Worm (Caenorhabditis elegans) whole organism, L1 larva: Measurements from ENCODE around the gene srw-17.
A peak's percentile ranks its signal among the peaks of the same experiment; 100 is the strongest.
"Not testable (repeated sequence)": the region's sequence is repeated elsewhere in the genome, so short reads cannot be mapped to it uniquely, and the experiment has no call there.

ENCODE experiments used
- C16A3.4 ChIP-seq: fragments of 150-350 bp; optimal IDR thresholded peaks from 2 replicates; lab custom pipeline; 2014; ENCODE audit warnings: missing biosample characterization, missing genetic modification characterization
- F16B12.6 ChIP-seq: fragments of 150-350 bp; optimal IDR thresholded peaks from 2 replicates; lab custom pipeline; 2014; ENCODE audit warnings: missing biosample characterization, missing genetic modification characterization
- aly-2 ChIP-seq: fragments of 150-350 bp; optimal IDR thresholded peaks from 2 replicates; lab custom pipeline; 2014; ENCODE audit warnings: missing biosample characterization, missing genetic modification characterization
- blmp-1 ChIP-seq: fragments of 150-350 bp; optimal IDR thresholded peaks from 2 replicates; lab custom pipeline; 2014; ENCODE audit warnings: missing biosample characterization, missing genetic modification characterization
- ceh-63 ChIP-seq: fragments of 200-800 bp; sonication (Bioruptor generic); optimal IDR thresholded peaks from 2 replicates; lab custom pipeline; 2018; ENCODE audit warnings: mild to moderate bottlenecking, missing genetic modification characterization, missing compliant biosample characterization
- ceh-82 ChIP-seq, 3 experiments: fragments of 150-350 bp in 1 of 3; sonication (generic microtip) in 2 of 3; optimal IDR thresholded peaks; 2 replicates each; lab custom pipeline; 2014 to 2017; ENCODE audit warnings: missing biosample characterization in 3 of 3, missing genetic modification characterization in 3 of 3
- ceh-88 ChIP-seq: fragments of 200-800 bp; sonication (Bioruptor generic); IDR thresholded peaks from 2 replicates; pipeline ENCODE4 v1.3.6; 2022; ENCODE audit warnings: missing genetic modification characterization, missing compliant biosample characterization
- ces-1 ChIP-seq: fragments of 150-350 bp; optimal IDR thresholded peaks from 2 replicates; lab custom pipeline; 2014; ENCODE audit warnings: missing biosample characterization, missing genetic modification reagents, missing genetic modification characterization
- egl-13 ChIP-seq: sonication (generic microtip); optimal IDR thresholded peaks from 2 replicates; lab custom pipeline; 2016; ENCODE audit warnings: missing genotype, missing genetic modification reagents, missing genetic modification characterization, missing compliant biosample characterization
- egl-27 ChIP-seq, 2 experiments: fragments of 150-350 bp in 1 of 2; sonication (generic microtip); optimal IDR thresholded peaks; 3 replicates each; lab custom pipeline; 2017 to 2018; ENCODE audit warnings: missing biosample characterization in 2 of 2, missing genetic modification characterization in 2 of 2, missing genetic modification reagents in 2 of 2
- elt-2 ChIP-seq: sonication (generic microtip); optimal IDR thresholded peaks from 2 replicates; lab custom pipeline; 2016; ENCODE audit warnings: missing genetic modification characterization, mild to moderate bottlenecking, inconsistent platforms, missing compliant biosample characterization, missing genetic modification reagents
- elt-3 ChIP-seq, 6 experiments: fragments of 150-350 bp in 1 of 6; sonication (generic microtip); optimal IDR thresholded peaks; 2 replicates each; lab custom pipeline; 2017 to 2018; ENCODE audit warnings: missing biosample characterization in 6 of 6, missing genetic modification characterization in 6 of 6, inconsistent platforms in 1 of 6
- hlh-4 ChIP-seq: sonication (generic microtip); optimal IDR thresholded peaks from 2 replicates; lab custom pipeline; 2016; ENCODE audit warnings: mild to moderate bottlenecking, missing genetic modification characterization, missing compliant biosample characterization
- hpl-2 ChIP-seq: fragments of 150-350 bp; optimal IDR thresholded peaks from 2 replicates; lab custom pipeline; 2014; ENCODE audit warnings: missing biosample characterization, missing genetic modification reagents, missing genetic modification characterization
- irx-1 ChIP-seq: sonication (generic microtip); optimal IDR thresholded peaks from 2 replicates; lab custom pipeline; 2016; ENCODE audit warnings: missing genetic modification characterization, missing compliant biosample characterization
- isw-1 ChIP-seq: fragments of 200-800 bp; sonication (Bioruptor generic); IDR thresholded peaks from 2 replicates; pipeline ENCODE4 v1.3.6; 2022; ENCODE audit warnings: missing genetic modification characterization, missing compliant biosample characterization
- lin-13 ChIP-seq: fragments of 150-350 bp; optimal IDR thresholded peaks from 2 replicates; lab custom pipeline; 2014; ENCODE audit warnings: missing biosample characterization, missing genetic modification reagents, missing genetic modification characterization
- lin-14 ChIP-seq: fragments of 200-800 bp; sonication (Bioruptor generic); optimal IDR thresholded peaks from 2 replicates; lab custom pipeline; 2018; ENCODE audit warnings: mild to moderate bottlenecking, missing genetic modification characterization, moderate library complexity, missing compliant biosample characterization
- lin-15B ChIP-seq: fragments of 150-350 bp; sonication (generic microtip); optimal IDR thresholded peaks from 3 replicates; lab custom pipeline; 2014; ENCODE audit warnings: missing biosample characterization, missing genetic modification characterization
- lin-39 ChIP-seq: fragments of 150-350 bp; optimal IDR thresholded peaks from 2 replicates; lab custom pipeline; 2014; ENCODE audit warnings: missing biosample characterization, missing genetic modification reagents, missing genetic modification characterization
- lir-3 ChIP-seq: sonication (generic microtip); optimal IDR thresholded peaks from 2 replicates; lab custom pipeline; 2016; ENCODE audit warnings: mild to moderate bottlenecking, missing genetic modification characterization, moderate library complexity, missing compliant biosample characterization; ENCODE audit not compliant: poor library complexity
- lsy-2 ChIP-seq, 2 experiments: fragments of 150-350 bp; optimal IDR thresholded peaks; 2 replicates each; lab custom pipeline; 2014; ENCODE audit warnings: missing biosample characterization in 2 of 2, missing genetic modification characterization in 2 of 2
- mep-1 ChIP-seq: fragments of 150-350 bp; optimal IDR thresholded peaks from 2 replicates; lab custom pipeline; 2014; ENCODE audit warnings: missing biosample characterization, missing genetic modification characterization
- nhr-11 ChIP-seq: fragments of 150-350 bp; optimal IDR thresholded peaks from 2 replicates; lab custom pipeline; 2014; ENCODE audit warnings: missing biosample characterization, missing genetic modification characterization
- nhr-19 ChIP-seq: fragments of 200-800 bp; sonication (Bioruptor generic); conservative IDR thresholded peaks from 2 replicates; pipeline ENCODE4 v1.3.6; 2022; ENCODE audit warnings: missing genetic modification characterization, missing compliant biosample characterization
- nhr-47 ChIP-seq: sonication (generic microtip); optimal IDR thresholded peaks from 2 replicates; lab custom pipeline; 2016; ENCODE audit warnings: mild to moderate bottlenecking, missing genetic modification characterization, moderate library complexity, missing compliant biosample characterization
- nhr-71 ChIP-seq: sonication (generic microtip); optimal IDR thresholded peaks from 2 replicates; lab custom pipeline; 2016; ENCODE audit warnings: mild to moderate bottlenecking, missing genetic modification characterization, moderate library complexity, missing compliant biosample characterization
- nhr-77 ChIP-seq: fragments of 150-350 bp; optimal IDR thresholded peaks from 2 replicates; lab custom pipeline; 2014; ENCODE audit warnings: missing biosample characterization, missing genetic modification characterization
- nhr-85 ChIP-seq: sonication (generic microtip); peaks from one replicate; lab custom pipeline; 2016; ENCODE audit warnings: missing genetic modification characterization, inconsistent platforms, missing compliant biosample characterization
- snpc-4 ChIP-seq: fragments of 150-350 bp; optimal IDR thresholded peaks from 2 replicates; lab custom pipeline; 2014; ENCODE audit warnings: missing biosample characterization, missing genetic modification characterization
- sptf-1 ChIP-seq: fragments of 150-350 bp; optimal IDR thresholded peaks from 2 replicates; lab custom pipeline; 2014; ENCODE audit warnings: missing biosample characterization, missing genetic modification characterization
- sup-37 ChIP-seq: fragments of 200-800 bp; sonication (Bioruptor generic); optimal IDR thresholded peaks from 2 replicates; lab custom pipeline; 2018; ENCODE audit warnings: mild to moderate bottlenecking, missing genetic modification characterization, missing compliant biosample characterization
- tlp-1 ChIP-seq: fragments of 150-350 bp; optimal IDR thresholded peaks from 2 replicates; lab custom pipeline; 2014; ENCODE audit warnings: missing biosample characterization, missing genetic modification characterization
- unc-130 ChIP-seq: fragments of 150-350 bp; optimal IDR thresholded peaks from 2 replicates; lab custom pipeline; 2017; ENCODE audit warnings: missing biosample characterization, missing genetic modification characterization, inconsistent platforms
- unc-30 ChIP-seq: sonication (generic microtip); optimal IDR thresholded peaks from 2 replicates; lab custom pipeline; 2017; ENCODE audit warnings: missing biosample characterization, missing genetic modification characterization
- unc-62 ChIP-seq: fragments of 150-350 bp; optimal IDR thresholded peaks from 2 replicates; lab custom pipeline; 2014; ENCODE audit warnings: missing biosample characterization, missing genetic modification reagents, missing genetic modification characterization
- xbp-1 ChIP-seq: sonication (generic microtip); optimal IDR thresholded peaks from 2 replicates; lab custom pipeline; 2016; ENCODE audit warnings: missing genetic modification characterization, missing compliant biosample characterization

The srw-17 gene

DNA sequence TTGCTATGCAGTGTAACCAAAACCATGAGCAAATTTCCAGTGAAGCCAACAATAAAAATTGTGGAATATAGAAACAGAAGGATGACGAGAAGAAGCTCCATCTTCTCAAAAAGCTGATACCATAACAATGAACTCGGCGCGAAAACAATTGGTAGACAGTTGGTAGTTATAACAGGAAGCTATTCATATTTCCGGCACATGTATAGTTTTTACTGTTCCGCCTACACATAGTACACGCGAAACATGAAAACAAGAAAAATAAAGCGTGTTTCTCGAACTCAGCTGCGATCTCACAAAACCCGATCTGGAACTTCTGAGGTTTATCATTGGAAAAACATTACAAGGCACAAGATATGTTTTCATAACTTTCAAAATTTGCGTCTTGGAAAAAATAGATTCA, 17.8 kb downstream of the srw-17 start, which contains the start of gene srsx-37:
srsx-37 (minus strand) TSS at position 101 of the 400 bp plus-strand sequence.
- TF ChIP-seq nhr-11 (tag; lab: Kevin White, UChicago) (no peak), snpc-4 (no peak), elt-2 (tag; lab: Kevin White, UChicago) (no peak), ceh-82 (tag; optimal IDR thresholded peaks at IDR 0.05; lab: Kevin White, UChicago) (no peak)

ce11 chrV:15256669-15257068, 20.1 kb downstream of the srw-17 start, which contains the start of gene srsx-39:
Gene srsx-39 (minus strand): TSS chrV:15256769.
- TF ChIP-seq mep-1 (tag; lab: Kevin White, UChicago); unc-130 (tag; lab: Kevin White, UChicago); unc-62 (GFP tag; lab: Kevin White, UChicago): not testable (repeated sequence)
- TF ChIP-seq, all 84 proteins: peak for 0; not testable (repeated sequence) for 84

- TF ChIP-seq blmp-1 (tag; lab: Kevin White, UChicago) (peak; percentile 3), egl-27 (tag; optimal IDR thresholded peaks at IDR 0.05; lab: Kevin White, UChicago) (no peak)
These were observed 23.3 kb downstream of the srw-17 start, which contains the start of gene srbc-75 for ce11 chrV:15253529-15253928. Gene srbc-75 (plus strand): TSS chrV:15253829.

- TF ChIP-seq ces-1 (no peak), unc-130 (tag; lab: Kevin White, UChicago) (no peak), nhr-71 (no peak)
These were observed 24.7 kb downstream of the srw-17 start, which contains the start of gene srbc-76 for ce11 chrV:15252082-15252481. Gene srbc-76 (plus strand): TSS chrV:15252382.

- TF ChIP-seq nhr-85 (tag; lab: Kevin White, UChicago); xbp-1 (tag; lab: Kevin White, UChicago); hlh-4: not testable (repeated sequence)
These were observed 26.5 kb downstream of the srw-17 start, which contains the start of gene srd-28 for ce11 chrV:15250304-15250703. Gene srd-28 (plus strand): TSS chrV:15250604.

DNA sequence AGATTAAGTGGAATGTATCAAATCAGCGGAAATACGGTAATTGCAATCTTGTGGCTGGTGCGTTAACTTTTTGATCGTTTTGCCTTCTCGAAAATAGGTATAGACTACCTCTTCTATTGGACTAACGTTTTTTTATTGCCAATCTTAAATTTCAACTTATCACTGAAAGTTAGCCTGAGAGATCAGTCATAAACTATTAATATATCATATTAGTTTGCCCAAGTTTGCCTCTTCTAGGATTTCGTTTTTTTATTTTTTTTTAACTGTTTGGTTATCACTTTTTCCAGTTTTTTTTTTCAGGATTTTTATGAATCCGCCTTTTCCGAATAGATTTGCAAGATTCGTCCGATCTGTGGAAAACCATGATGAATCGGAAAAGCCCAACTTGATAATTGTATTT, 32.4 kb downstream of the srw-17 start, which contains the start of gene kin-30:
kin-30 (plus strand) TSS at position 301 of the 400 bp plus-strand sequence.
- TF ChIP-seq lir-3 (tag; lab: Kevin White, UChicago) (no peak), sup-37 (GFP tag; lab: Kevin White, UChicago) (no peak), nhr-71 (no peak), mep-1 (tag; lab: Kevin White, UChicago) (no peak), isw-1 (GFP tag; lab: Robert Waterston, UW) (no peak), nhr-11 (tag; lab: Kevin White, UChicago) (no peak), lin-14 (no peak), elt-3 (tag; optimal IDR thresholded peaks at IDR 0.05; lab: Kevin White, UChicago) (no peak), nhr-47 (tag; lab: Kevin White, UChicago) (no peak), tlp-1 (no peak), ceh-63 (GFP tag; lab: Kevin White, UChicago) (no peak)

ce11 chrV:15241259-15241658, 35.6 kb downstream of the srw-17 start, which contains the start of gene chil-12:
Gene chil-12 (plus strand): TSS chrV:15241559.
- TF ChIP-seq ceh-88 (no peak), nhr-19 (GFP tag; lab: Robert Waterston, UW) (no peak), nhr-85 (tag; lab: Kevin White, UChicago) (no peak), F16B12.6 (tag; lab: Kevin White, UChicago) (no peak), unc-30 (tag; lab: Kevin White, UChicago) (no peak), lsy-2 (tag; optimal IDR thresholded peaks at IDR 0.05; lab: Kevin White, UChicago) (no peak), aly-2 (tag; lab: Kevin White, UChicago) (no peak), lin-15B (no peak), sptf-1 (tag; lab: Kevin White, UChicago) (no peak), C16A3.4 (tag; lab: Kevin White, UChicago) (no peak), egl-13 (no peak), elt-3 (tag; optimal IDR thresholded peaks at IDR 0.05; lab: Kevin White, UChicago) (no peak), irx-1 (no peak), lin-13 (GFP tag; lab: Kevin White, UChicago) (no peak), lin-39 (tag; lab: Kevin White, UChicago) (no peak), nhr-77 (tag; lab: Kevin White, UChicago) (no peak), nhr-71 (no peak), hpl-2 (GFP tag; lab: Kevin White, UChicago) (no peak)
